Fruit fly (Drosophila melanogaster) whole organism, embryonic: ENCODE measurements around the gene CG17801.

Experiments
- Ada2b ChIP-seq: fragments of 200-800 bp; sonication (Bioruptor generic); IDR thresholded peaks from 2 replicates; pipeline ENCODE4 v1.3.6; 2022; ENCODE audit warnings: missing biosample characterization, missing genetic modification characterization
- Antp ChIP-seq: fragments of 200-800 bp; sonication (Bioruptor generic); optimal IDR thresholded peaks from 3 replicates; lab custom pipeline; 2016; ENCODE audit warnings: missing biosample characterization, missing genetic modification characterization
- CG15601 ChIP-seq: fragments of 200-800 bp; sonication (Bioruptor generic); optimal IDR thresholded peaks from 3 replicates; lab custom pipeline; 2019; ENCODE audit warnings: missing biosample characterization, mild to moderate bottlenecking, missing genetic modification characterization, moderate library complexity
- CG15696 ChIP-seq: fragments of 200-800 bp; sonication (Bioruptor generic); optimal IDR thresholded peaks from 2 replicates; lab custom pipeline; 2019; ENCODE audit warnings: missing biosample characterization, mild to moderate bottlenecking, missing genetic modification characterization, moderate library complexity
- CG1602 ChIP-seq: fragments of 200-800 bp; sonication (Bioruptor generic); optimal IDR thresholded peaks from 3 replicates; lab custom pipeline; 2016; ENCODE audit warnings: missing biosample characterization, missing genetic modification characterization
- CG16815 ChIP-seq: fragments of 200-800 bp; sonication (Bioruptor generic); optimal IDR thresholded peaks from 3 replicates; lab custom pipeline; 2017; ENCODE audit warnings: missing biosample characterization, mild to moderate bottlenecking, missing genetic modification characterization
- CG30020 ChIP-seq: fragments of 200-800 bp; optimal IDR thresholded peaks from 2 replicates; lab custom pipeline; 2019; ENCODE audit warnings: missing biosample characterization, mild to moderate bottlenecking, missing genetic modification characterization, moderate library complexity
- CG32772 ChIP-seq: fragments of 200-800 bp; sonication (Bioruptor generic); IDR thresholded peaks from 2 replicates; pipeline ENCODE4 v1.3.6; 2022; ENCODE audit warnings: missing biosample characterization, missing genetic modification characterization
- CG3281 ChIP-seq: fragments of 200-800 bp; sonication (Bioruptor generic); optimal IDR thresholded peaks from 3 replicates; lab custom pipeline; 2017; ENCODE audit warnings: missing biosample characterization, mild to moderate bottlenecking, missing genetic modification characterization
- CG34224 ChIP-seq: fragments of 200-800 bp; sonication (Bioruptor generic); IDR thresholded peaks from 3 replicates; pipeline ENCODE4 v1.3.6; 2022; ENCODE audit warnings: missing biosample characterization, missing genetic modification characterization; ENCODE audit not compliant: partially characterized antibody
- CG3726 ChIP-seq: fragments of 200-800 bp; sonication (Bioruptor generic); IDR thresholded peaks from 3 replicates; pipeline ENCODE4, ENCODE4 v1.3.6; 2022; ENCODE audit warnings: missing biosample characterization, missing genetic modification characterization
- CG4707 ChIP-seq: fragments of 200-800 bp; sonication (Bioruptor generic); optimal IDR thresholded peaks from 2 replicates; lab custom pipeline; 2018; ENCODE audit warnings: missing biosample characterization, mild to moderate bottlenecking, missing genetic modification characterization, moderate library complexity
- CG6254 ChIP-seq: fragments of 200-800 bp; sonication (Bioruptor generic); optimal IDR thresholded peaks from 3 replicates; lab custom pipeline; 2017; ENCODE audit warnings: mild to moderate bottlenecking, missing biosample characterization, missing genetic modification reagents, missing genetic modification characterization
- CG6765 ChIP-seq: fragments of 200-800 bp; sonication (Bioruptor generic); optimal IDR thresholded peaks from 3 replicates; lab custom pipeline; 2017; ENCODE audit warnings: missing biosample characterization, mild to moderate bottlenecking, missing genetic modification characterization
- CG6791 ChIP-seq: fragments of 200-800 bp; sonication (Bioruptor generic); IDR thresholded peaks from 3 replicates; pipeline ENCODE4 v1.3.6; 2022; ENCODE audit warnings: missing biosample characterization, missing genetic modification characterization; ENCODE audit not compliant: partially characterized antibody
- CG7271 ChIP-seq: fragments of 200-800 bp; sonication (Bioruptor generic); optimal IDR thresholded peaks from 2 replicates; lab custom pipeline; 2018; ENCODE audit warnings: missing biosample characterization, mild to moderate bottlenecking, missing genetic modification characterization, moderate library complexity
- CG7556 ChIP-seq: fragments of 200-800 bp; sonication (Bioruptor generic); optimal IDR thresholded peaks from 2 replicates; lab custom pipeline; 2017; ENCODE audit warnings: missing biosample characterization, mild to moderate bottlenecking, missing genetic modification characterization
- CG7839 ChIP-seq: fragments of 200-800 bp; sonication (Bioruptor generic); optimal IDR thresholded peaks from 3 replicates; lab custom pipeline; 2018; ENCODE audit warnings: missing biosample characterization, mild to moderate bottlenecking, missing genetic modification characterization, moderate library complexity
- CG8765 ChIP-seq: fragments of 200-800 bp; sonication (Bioruptor generic); IDR thresholded peaks from 2 replicates; pipeline ENCODE4 v1.3.6; 2022; ENCODE audit warnings: missing biosample characterization, missing genetic modification characterization
- CG8924 ChIP-seq: fragments of 200-800 bp; optimal IDR thresholded peaks from 3 replicates; lab custom pipeline; 2019; ENCODE audit warnings: missing biosample characterization, mild to moderate bottlenecking, missing genetic modification characterization, moderate library complexity
- CG9797 ChIP-seq: fragments of 200-800 bp; sonication (Bioruptor generic); optimal IDR thresholded peaks from 3 replicates; lab custom pipeline; 2018; ENCODE audit warnings: missing biosample characterization, mild to moderate bottlenecking, missing genetic modification characterization
- CoRest ChIP-seq: fragments of 200-800 bp; sonication (Bioruptor generic); optimal IDR thresholded peaks from 3 replicates; lab custom pipeline; 2018; ENCODE audit warnings: missing biosample characterization, mild to moderate bottlenecking, missing genetic modification characterization, moderate library complexity
- E2f1 ChIP-seq: fragments of 200-800 bp; sonication (Bioruptor generic); IDR thresholded peaks from 2 replicates; pipeline ENCODE4 v1.3.6; 2022; ENCODE audit warnings: missing biosample characterization, missing genetic modification characterization
- HLH54F ChIP-seq: fragments of 200-800 bp; sonication (Bioruptor generic); optimal IDR thresholded peaks from 3 replicates; lab custom pipeline; 2016; ENCODE audit warnings: missing biosample characterization, missing genetic modification characterization
- Lim3 ChIP-seq: fragments of 200-800 bp; sonication (Bioruptor generic); IDR thresholded peaks from 2 replicates; pipeline ENCODE4 v1.3.6; 2022; ENCODE audit warnings: missing biosample characterization, missing genetic modification characterization
- Nf-YB ChIP-seq: fragments of 200-800 bp; sonication (Bioruptor generic); optimal IDR thresholded peaks from 3 replicates; lab custom pipeline; 2019; ENCODE audit warnings: missing biosample characterization, mild to moderate bottlenecking, missing genetic modification characterization, moderate library complexity
- PHDP ChIP-seq: fragments of 200-800 bp; sonication (Bioruptor generic); optimal IDR thresholded peaks from 3 replicates; lab custom pipeline; 2018; ENCODE audit warnings: missing biosample characterization, mild to moderate bottlenecking, missing genetic modification characterization, moderate library complexity
- Pdp1 ChIP-seq, 2 experiments: fragments of 200-800 bp; sonication (Bioruptor generic); optimal IDR thresholded peaks; 3 replicates each; lab custom pipeline; 2016; ENCODE audit warnings: missing biosample characterization in 2 of 2, missing genetic modification characterization in 2 of 2, mild to moderate bottlenecking in 1 of 2, moderate library complexity in 1 of 2
- Trl ChIP-seq, 3 experiments: fragments of >200 bp in 2 of 3; fragments of 200-800 bp in 1 of 3; sonication (Bioruptor generic) in 1 of 3; optimal IDR thresholded peaks; 2 replicates in 1 of 3; 3 replicates in 2 of 3; lab custom pipeline; 2016 to 2017; ENCODE audit warnings: missing biosample characterization in 1 of 3, missing genetic modification characterization in 1 of 3
- ase ChIP-seq: fragments of 200-800 bp; sonication (Bioruptor generic); IDR thresholded peaks from 3 replicates; pipeline ENCODE4 v1.3.6; 2022; ENCODE audit warnings: missing biosample characterization, missing genetic modification characterization
- ato ChIP-seq: fragments of 200-800 bp; sonication (Bioruptor generic); IDR thresholded peaks from 2 replicates; pipeline ENCODE4 v1.3.6; 2022; ENCODE audit warnings: missing biosample characterization, missing genetic modification characterization; ENCODE audit not compliant: partially characterized antibody
- bigmax ChIP-seq: fragments of 200-800 bp; sonication (Bioruptor generic); optimal IDR thresholded peaks from 2 replicates; lab custom pipeline; 2018; ENCODE audit warnings: missing biosample characterization, mild to moderate bottlenecking, missing genetic modification characterization
- cad ChIP-seq: fragments of >200 bp; optimal IDR thresholded peaks from 2 replicates; lab custom pipeline; 2017; ENCODE audit warnings: missing biosample characterization, missing genetic modification characterization
- chif ChIP-seq, 2 experiments: fragments of 200-800 bp; sonication (Bioruptor generic); optimal IDR thresholded peaks; 3 replicates each; lab custom pipeline; 2016; ENCODE audit warnings: missing biosample characterization in 2 of 2, missing genetic modification characterization in 2 of 2
- dmrt99B ChIP-seq: fragments of 200-800 bp; sonication (Bioruptor generic); optimal IDR thresholded peaks from 2 replicates; lab custom pipeline; 2018; ENCODE audit warnings: missing biosample characterization, mild to moderate bottlenecking, missing genetic modification characterization, moderate library complexity
- ems ChIP-seq: fragments of 200-800 bp; sonication (Bioruptor generic); optimal IDR thresholded peaks from 3 replicates; lab custom pipeline; 2016; ENCODE audit warnings: missing biosample characterization, missing genetic modification characterization
- grau ChIP-seq: fragments of 200-800 bp; optimal IDR thresholded peaks from 3 replicates; lab custom pipeline; 2019; ENCODE audit warnings: missing biosample characterization, mild to moderate bottlenecking, missing genetic modification characterization, moderate library complexity
- grn ChIP-seq: fragments of 200-800 bp; sonication (Bioruptor generic); optimal IDR thresholded peaks from 3 replicates; lab custom pipeline; 2017; ENCODE audit warnings: missing biosample characterization, missing genetic modification characterization
- gro ChIP-seq: fragments of 200-800 bp; sonication (Bioruptor generic); optimal IDR thresholded peaks from 2 replicates; lab custom pipeline; 2016; ENCODE audit warnings: missing biosample characterization, missing genetic modification characterization
- gsb ChIP-seq: fragments of 200-800 bp; sonication (Bioruptor generic); IDR thresholded peaks from 2 replicates; pipeline ENCODE4 v1.3.6; 2022; ENCODE audit warnings: missing biosample characterization, missing genetic modification characterization
- jumu ChIP-seq: fragments of 200-800 bp; sonication (Bioruptor generic); optimal IDR thresholded peaks from 3 replicates; lab custom pipeline; 2016; ENCODE audit warnings: missing biosample characterization, missing genetic modification characterization
- kni ChIP-seq: fragments of 200-800 bp; sonication (Bioruptor generic); optimal IDR thresholded peaks from 3 replicates; lab custom pipeline; 2017; ENCODE audit warnings: mild to moderate bottlenecking, missing biosample characterization, missing genetic modification reagents, missing genetic modification characterization
- pan ChIP-seq, 4 experiments: fragments of >200 bp in 3 of 4; fragments of 200-800 bp in 1 of 4; sonication (Bioruptor generic) in 1 of 4; optimal IDR thresholded peaks in 3 of 4; IDR thresholded peaks in 1 of 4; 2 replicates each; pipeline versions ENCODE4 v1.3.6 to Lab custom; 2017 to 2022; ENCODE audit warnings: missing biosample characterization in 2 of 4, missing genetic modification characterization in 2 of 4, mixed read lengths in 1 of 4
- pita ChIP-seq: fragments of 200-800 bp; sonication (Bioruptor generic); optimal IDR thresholded peaks from 2 replicates; lab custom pipeline; 2017; ENCODE audit warnings: missing biosample characterization, mild to moderate bottlenecking, missing genetic modification characterization
- tll ChIP-seq, 2 experiments: fragments of 200-800 bp in 1 of 2; fragments of >200 bp in 1 of 2; sonication (Bioruptor generic) in 1 of 2; optimal IDR thresholded peaks; 2 replicates each; lab custom pipeline; 2017 to 2019; ENCODE audit warnings: missing biosample characterization in 2 of 2, missing genetic modification characterization in 2 of 2, mild to moderate bottlenecking in 1 of 2, moderate library complexity in 1 of 2
- toy ChIP-seq: fragments of 200-800 bp; sonication (Bioruptor generic); IDR thresholded peaks from 2 replicates; pipeline ENCODE4 v1.3.6; 2022; ENCODE audit warnings: missing biosample characterization, missing genetic modification characterization
- vvl ChIP-seq: fragments of 200-800 bp; sonication (Bioruptor generic); IDR thresholded peaks from 2 replicates; pipeline ENCODE4 v1.3.6; 2022; ENCODE audit warnings: missing biosample characterization, missing genetic modification characterization
- zfh1 ChIP-seq: fragments of 200-800 bp; sonication (Bioruptor generic); IDR thresholded peaks from 3 replicates; pipeline ENCODE4 v1.3.6; 2022; ENCODE audit warnings: missing biosample characterization, missing genetic modification characterization

The CG17801 gene

DNA sequence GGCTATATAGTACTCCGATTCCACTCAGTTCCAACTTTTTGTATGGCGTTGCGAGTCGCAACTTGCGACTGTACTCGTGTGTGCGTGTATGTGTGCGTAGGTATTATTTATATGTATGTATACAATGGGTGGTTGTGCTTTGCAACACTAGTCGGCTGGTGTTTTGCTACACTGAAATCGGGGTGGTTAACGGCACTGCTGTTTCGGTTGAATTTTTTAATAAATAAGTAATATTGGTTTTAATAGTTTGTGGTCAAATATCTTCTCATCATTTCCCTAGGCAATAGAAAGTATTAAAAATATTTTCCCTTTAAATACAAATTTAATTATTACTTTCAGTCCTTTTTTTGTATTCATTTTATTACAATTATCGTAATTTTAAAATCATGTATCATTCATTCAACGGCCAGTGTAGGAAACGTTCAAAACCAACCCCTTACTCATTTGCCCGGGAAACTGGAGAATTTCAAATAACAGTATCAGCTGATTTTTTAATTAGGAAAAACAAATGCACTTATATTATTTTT lies 8.6 kb downstream of the CG17801 start, which contains the start of gene CG7379 (continued):
- TF ChIP-seq gsb (GFP tag; lab: Robert Waterston, UW), result peak; percentile 60; the same call in 1 of the 2 replicates
- no peak; the same call in 1 of the 2 replicates for TF ChIP-seq Lim3 (GFP tag; lab: Robert Waterston, UW)
- no peak for TF ChIP-seq CG3726 (GFP tag; lab: Robert Waterston, UW)
- peak; percentile 12 for TF ChIP-seq CG6254 (GFP tag; lab: Kevin White, UChicago)
- no peak for TF ChIP-seq pita
- TF ChIP-seq CG15601 (tag; lab: Kevin White, UChicago), result peak; percentile 70
- TF ChIP-seq dmrt99B (tag; lab: Kevin White, UChicago), result peak; percentile 64
- TF ChIP-seq vvl (GFP tag; lab: Robert Waterston, UW), result peak; percentile 90
- TF ChIP-seq Antp (GFP tag; lab: Kevin White, UChicago), result peak; percentile 81
- no peak for TF ChIP-seq pan (optimal IDR thresholded peaks at IDR 0.05; lab: Kevin White, UChicago)
- TF ChIP-seq pan (GFP tag; optimal IDR thresholded peaks at IDR 0.05 in 1 of 2, IDR thresholded peaks at IDR 0.05 in 1 of 2), result peak in 1 of 2 experiments; percentile 56
- no peak for TF ChIP-seq toy (GFP tag; lab: Robert Waterston, UW)
- peak; percentile 58; the same call in 1 of the 2 replicates for TF ChIP-seq E2f1 (GFP tag; lab: Robert Waterston, UW)
- peak; percentile 73 for TF ChIP-seq grau (tag; lab: Kevin White, UChicago)
- TF ChIP-seq Pdp1 (GFP tag; optimal IDR thresholded peaks at IDR 0.05; lab: Kevin White, UChicago), result peak; percentile 64 to 82
- TF ChIP-seq CG7271 (tag; lab: Kevin White, UChicago), result peak; percentile 41
- TF ChIP-seq zfh1, result peak; percentile 88
- TF ChIP-seq kni (GFP tag; lab: Kevin White, UChicago), result peak; percentile 79
- TF ChIP-seq cad (GFP tag; lab: Kevin White, UChicago), result no peak
- no peak for TF ChIP-seq grn (GFP tag; lab: Kevin White, UChicago)
- peak; percentile 73 to 75 for TF ChIP-seq chif (GFP tag; optimal IDR thresholded peaks at IDR 0.05; lab: Kevin White, UChicago)
- TF ChIP-seq CG15696 (tag; lab: Kevin White, UChicago), result peak; percentile 32
- TF ChIP-seq CG8765 (GFP tag; lab: Robert Waterston, UW), result peak; percentile 45
- peak; percentile 58 for TF ChIP-seq PHDP (tag; lab: Kevin White, UChicago)
- TF ChIP-seq tll (GFP tag; optimal IDR thresholded peaks at IDR 0.05; lab: Kevin White, UChicago), result no peak
- peak; percentile 68 for TF ChIP-seq CG32772
- TF ChIP-seq HLH54F, result peak; percentile 94
- peak; percentile 88 for TF ChIP-seq CG7556 (GFP tag; lab: Kevin White, UChicago)
- TF ChIP-seq CoRest (tag; lab: Kevin White, UChicago), result peak; percentile 85
- TF ChIP-seq CG3281 (GFP tag; lab: Kevin White, UChicago), result peak; percentile 83
- peak; percentile 75 for TF ChIP-seq CG7839 (tag; lab: Kevin White, UChicago)
- TF ChIP-seq Nf-YB (GFP tag; lab: Kevin White, UChicago), result peak; percentile 22
- peak; percentile 71 for TF ChIP-seq CG6765 (GFP tag; lab: Kevin White, UChicago)
- peak; percentile 27; the same call in 1 of the 3 replicates for TF ChIP-seq CG34224 (GFP tag; lab: Robert Waterston, UW)
- TF ChIP-seq gro, result peak; percentile 83
- peak; percentile 77 for TF ChIP-seq CG1602 (GFP tag; lab: Kevin White, UChicago)
- peak; percentile 48; the same call in 1 of the 3 replicates for TF ChIP-seq ase (GFP tag; lab: Robert Waterston, UW)
- peak; percentile 78 for TF ChIP-seq CG8924 (tag; lab: Kevin White, UChicago)
- peak; percentile 80 for TF ChIP-seq jumu (GFP tag; lab: Kevin White, UChicago)
- TF ChIP-seq CG6791 (GFP tag; lab: Robert Waterston, UW), result 0 out of 3 replicates have a peak, but pooled peaks have one; percentile 18
- TF ChIP-seq ems, result peak; percentile 81
- no peak for TF ChIP-seq bigmax (GFP tag; lab: Kevin White, UChicago)
- peak; percentile 70 for TF ChIP-seq CG30020 (tag; lab: Kevin White, UChicago)
- TF ChIP-seq Ada2b (GFP tag; lab: Robert Waterston, UW), result peak; percentile 38
- TF ChIP-seq CG16815 (GFP tag; lab: Kevin White, UChicago), result peak; percentile 91
- TF ChIP-seq ato, result no peak
- TF ChIP-seq Trl (optimal IDR thresholded peaks at IDR 0.05; lab: Kevin White, UChicago), result no peak
- peak; percentile 80 for TF ChIP-seq Trl (GFP tag; optimal IDR thresholded peaks at IDR 0.05; lab: Kevin White, UChicago)
- TF ChIP-seq CG9797 (GFP tag; lab: Kevin White, UChicago), result peak; percentile 49
- peak; percentile 59 for TF ChIP-seq CG4707 (GFP tag; lab: Kevin White, UChicago)
